Worm (Caenorhabditis elegans) whole organism, L4 larva: ENCODE measurements around the gene rpa-1.
A peak's percentile ranks its signal among the peaks of the same experiment; 100 is the strongest.

Experiments used
- F49E8.2 ChIP-seq: sonication (generic microtip); optimal IDR thresholded peaks from 2 replicates; lab custom pipeline; 2016; ENCODE audit warnings: missing compliant biosample characterization, mild to moderate bottlenecking, missing genetic modification characterization, borderline replicate concordance
- T20F7.1 ChIP-seq: fragments of 200-800 bp; sonication (Bioruptor generic); optimal IDR thresholded peaks from 2 replicates; lab custom pipeline; 2018; ENCODE audit warnings: mild to moderate bottlenecking, missing genetic modification characterization, missing compliant biosample characterization
- Y48G9A.11 ChIP-seq: fragments of 200-800 bp; sonication (Bioruptor generic); IDR thresholded peaks from 2 replicates; pipeline ENCODE4 v1.3.6; 2022; ENCODE audit warnings: missing genetic modification reagents, missing genetic modification characterization, missing compliant biosample characterization
- Y75B8A.6 ChIP-seq: fragments of 200-800 bp; sonication (Bioruptor generic); IDR thresholded peaks from 2 replicates; pipeline ENCODE4 v1.3.6; 2022; ENCODE audit warnings: missing genetic modification reagents, missing genetic modification characterization, missing compliant biosample characterization
- ZK337.2 ChIP-seq: fragments of 200-800 bp; sonication (Bioruptor generic); IDR thresholded peaks from 2 replicates; pipeline ENCODE4 v1.3.6; 2022; ENCODE audit warnings: missing genetic modification reagents, missing genetic modification characterization, missing compliant biosample characterization
- ZK546.5 ChIP-seq, 2 experiments: sonication (generic microtip); optimal IDR thresholded peaks; 2 replicates each; lab custom pipeline; 2017; ENCODE audit warnings: missing biosample characterization in 2 of 2, missing genetic modification characterization in 2 of 2
- ceh-32 ChIP-seq: sonication (generic microtip); optimal IDR thresholded peaks from 2 replicates; lab custom pipeline; 2016; ENCODE audit warnings: mild to moderate bottlenecking, missing genetic modification characterization, missing compliant biosample characterization; ENCODE audit not compliant: poor library complexity
- ceh-44 ChIP-seq: fragments of 200-800 bp; sonication (Bioruptor generic); IDR thresholded peaks from 2 replicates; pipeline ENCODE4 v1.3.6; 2022; ENCODE audit warnings: missing genetic modification reagents, missing genetic modification characterization, missing compliant biosample characterization
- ceh-82 ChIP-seq: sonication (generic microtip); optimal IDR thresholded peaks from 2 replicates; lab custom pipeline; 2017; ENCODE audit warnings: missing biosample characterization, missing genetic modification characterization
- ces-1 ChIP-seq: fragments of 150-350 bp; sonication (generic microtip); optimal IDR thresholded peaks from 4 replicates; lab custom pipeline; 2014; ENCODE audit warnings: missing biosample characterization, missing genetic modification reagents, missing genetic modification characterization
- daf-16 ChIP-seq, 3 experiments: sonication (generic microtip); optimal IDR thresholded peaks; 2 replicates each; lab custom pipeline; 2016 to 2017; ENCODE audit warnings: missing genetic modification characterization in 3 of 3, missing genetic modification reagents in 3 of 3, mild to moderate bottlenecking in 2 of 3, missing compliant biosample characterization in 2 of 3, missing biosample characterization in 1 of 3, moderate library complexity in 1 of 3
- daf-8 ChIP-seq: fragments of 200-800 bp; sonication (Bioruptor generic); IDR thresholded peaks from 2 replicates; pipeline ENCODE4 v1.3.6; 2022; ENCODE audit warnings: missing genetic modification characterization, missing compliant biosample characterization
- dmd-6 ChIP-seq: fragments of 200-800 bp; sonication (Bioruptor generic); IDR thresholded peaks from 2 replicates; pipeline ENCODE4 v1.3.6; 2022; ENCODE audit warnings: missing genetic modification reagents, missing genetic modification characterization, missing compliant biosample characterization
- dmd-8 ChIP-seq: fragments of 200-800 bp; sonication (Bioruptor generic); IDR thresholded peaks from 2 replicates; pipeline ENCODE4 v1.3.6; 2022; ENCODE audit warnings: missing genetic modification characterization, missing compliant biosample characterization
- duxl-1 ChIP-seq: sonication (generic microtip); optimal IDR thresholded peaks from 2 replicates; lab custom pipeline; 2016; ENCODE audit warnings: mild to moderate bottlenecking, missing genetic modification characterization, moderate library complexity, missing compliant biosample characterization; ENCODE audit not compliant: poor library complexity
- dve-1 ChIP-seq: sonication (generic microtip); optimal IDR thresholded peaks from 2 replicates; lab custom pipeline; 2017; ENCODE audit warnings: antibody characterized with exemption, mild to moderate bottlenecking, missing genetic modification characterization, missing compliant biosample characterization; ENCODE audit not compliant: insufficient read depth
- fkh-10 ChIP-seq: fragments of 150-350 bp; optimal IDR thresholded peaks from 2 replicates; lab custom pipeline; 2014; ENCODE audit warnings: missing biosample characterization, missing genetic modification reagents, missing genetic modification characterization
- fos-1 ChIP-seq: fragments of 150-350 bp; optimal IDR thresholded peaks from 2 replicates; lab custom pipeline; 2014; ENCODE audit warnings: missing biosample characterization, missing genetic modification characterization
- gei-8 ChIP-seq: fragments of 200-800 bp; sonication (Bioruptor generic); optimal IDR thresholded peaks from 2 replicates; lab custom pipeline; 2018; ENCODE audit warnings: mild to moderate bottlenecking, missing genetic modification characterization, missing compliant biosample characterization
- hlh-11 ChIP-seq: fragments of 200-800 bp; sonication (Bioruptor generic); optimal IDR thresholded peaks from 2 replicates; lab custom pipeline; 2018; ENCODE audit warnings: mild to moderate bottlenecking, missing genetic modification characterization, missing compliant biosample characterization
- lin-13 ChIP-seq: fragments of 150-350 bp; optimal IDR thresholded peaks from 2 replicates; lab custom pipeline; 2014; ENCODE audit warnings: missing biosample characterization, missing genetic modification reagents, missing genetic modification characterization
- lin-15B ChIP-seq: fragments of 150-350 bp; sonication (generic microtip); optimal IDR thresholded peaks from 3 replicates; lab custom pipeline; 2014; ENCODE audit warnings: missing biosample characterization, missing genetic modification characterization
- lin-38 ChIP-seq: fragments of 200-800 bp; sonication (Bioruptor generic); IDR thresholded peaks from 2 replicates; pipeline ENCODE4 v1.3.6; 2022; ENCODE audit warnings: missing genetic modification reagents, missing genetic modification characterization, missing compliant biosample characterization
- lin-39 ChIP-seq: fragments of 150-350 bp; optimal IDR thresholded peaks from 2 replicates; lab custom pipeline; 2014; ENCODE audit warnings: missing biosample characterization, missing genetic modification reagents, missing genetic modification characterization
- madf-9 ChIP-seq: fragments of 200-800 bp; sonication (Bioruptor generic); conservative IDR thresholded peaks from 2 replicates; pipeline ENCODE4 v1.3.6; 2022; ENCODE audit warnings: missing genetic modification reagents, missing genetic modification characterization, missing compliant biosample characterization
- mep-1 ChIP-seq: fragments of 150-350 bp; sonication (generic microtip); optimal IDR thresholded peaks from 3 replicates; lab custom pipeline; 2014; ENCODE audit warnings: missing biosample characterization, missing genetic modification characterization
- nhr-25 ChIP-seq: sonication (generic microtip); optimal IDR thresholded peaks from 2 replicates; lab custom pipeline; 2017; ENCODE audit warnings: missing genetic modification characterization, mild to moderate bottlenecking, missing compliant biosample characterization, antibody characterized with exemption, moderate library complexity, borderline replicate concordance; ENCODE audit not compliant: insufficient read depth
- nhr-28 ChIP-seq: fragments of 150-350 bp; optimal IDR thresholded peaks from 2 replicates; lab custom pipeline; 2014; ENCODE audit warnings: missing biosample characterization, missing genetic modification characterization
- nhr-41 ChIP-seq: fragments of 200-800 bp; sonication (Bioruptor generic); IDR thresholded peaks from 2 replicates; pipeline ENCODE4 v1.3.6; 2022; ENCODE audit warnings: missing genetic modification reagents, missing genetic modification characterization, missing compliant biosample characterization
- nhr-48 ChIP-seq: sonication (generic microtip); optimal IDR thresholded peaks from 2 replicates; lab custom pipeline; 2016; ENCODE audit warnings: mild to moderate bottlenecking, missing genetic modification characterization, missing compliant biosample characterization
- nhr-76 ChIP-seq: fragments of 150-350 bp; optimal IDR thresholded peaks from 2 replicates; lab custom pipeline; 2014; ENCODE audit warnings: missing biosample characterization, missing genetic modification characterization
- php-3 ChIP-seq: fragments of 200-800 bp; sonication (Bioruptor generic); IDR thresholded peaks from 2 replicates; pipeline ENCODE4 v1.3.6; 2022; ENCODE audit warnings: missing genetic modification reagents, missing genetic modification characterization, missing compliant biosample characterization
- pqm-1 ChIP-seq: sonication (generic microtip); optimal IDR thresholded peaks from 2 replicates; lab custom pipeline; 2017; ENCODE audit warnings: missing biosample characterization, missing genetic modification characterization
- rbr-2 ChIP-seq: sonication (generic microtip); optimal IDR thresholded peaks from 2 replicates; lab custom pipeline; 2016; ENCODE audit warnings: missing genotype, missing genetic modification characterization, missing compliant biosample characterization
- set-16 ChIP-seq: fragments of 200-800 bp; sonication (Bioruptor generic); IDR thresholded peaks from 2 replicates; pipeline ENCODE4 v1.3.6; 2022; ENCODE audit warnings: missing genetic modification reagents, missing genetic modification characterization, missing compliant biosample characterization
- snpc-1.2 ChIP-seq: fragments of 200-800 bp; sonication (Bioruptor generic); IDR thresholded peaks from 2 replicates; pipeline ENCODE4 v1.3.6; 2022; ENCODE audit warnings: missing genetic modification reagents, missing genetic modification characterization, missing compliant biosample characterization
- spr-3 ChIP-seq: fragments of 200-800 bp; sonication (Bioruptor generic); optimal IDR thresholded peaks from 2 replicates; lab custom pipeline; 2018; ENCODE audit warnings: mild to moderate bottlenecking, missing genetic modification characterization, missing compliant biosample characterization
- tra-1 ChIP-seq: fragments of 200-800 bp; sonication (Bioruptor generic); IDR thresholded peaks from 2 replicates; pipeline ENCODE4 v1.3.6; 2022; ENCODE audit warnings: missing genetic modification reagents, missing genetic modification characterization, missing compliant biosample characterization
- unc-62 ChIP-seq, 3 experiments: fragments of 150-350 bp in 1 of 3; sonication (generic microtip); optimal IDR thresholded peaks in 2 of 3; peaks in 1 of 3; 1 replicate in 1 of 3; 2 replicates in 2 of 3; lab custom pipeline; 2014 to 2017; ENCODE audit warnings: missing biosample characterization in 3 of 3, missing genetic modification characterization in 3 of 3, missing genetic modification reagents in 3 of 3, missing genotype in 1 of 3
- vab-7 ChIP-seq: fragments of 200-800 bp; sonication (Bioruptor generic); IDR thresholded peaks from 2 replicates; pipeline ENCODE4 v1.3.6; 2022; ENCODE audit warnings: missing genetic modification reagents, missing genetic modification characterization, missing compliant biosample characterization
- zfp-3 ChIP-seq: fragments of 200-800 bp; sonication (Bioruptor generic); conservative IDR thresholded peaks from 2 replicates; pipeline ENCODE4 v1.3.6; 2022; ENCODE audit warnings: missing genetic modification reagents, missing genetic modification characterization, missing compliant biosample characterization
- ztf-11 ChIP-seq: fragments of 150-350 bp; optimal IDR thresholded peaks from 2 replicates; lab custom pipeline; 2014; ENCODE audit warnings: missing biosample characterization, missing genetic modification characterization
- ztf-7 ChIP-seq: fragments of 150-350 bp; optimal IDR thresholded peaks from 2 replicates; lab custom pipeline; 2014; ENCODE audit warnings: missing biosample characterization, missing genetic modification characterization

The rpa-1 gene

ce11 chrII:7690384-7690783 lies 26.0 kb downstream of the rpa-1 start, which contains the start of gene pid-1:
pid-1 (minus strand) TSS chrII:7690556.
- no peak for TF ChIP-seq lin-15B
- no peak for TF ChIP-seq Y48G9A.11 (GFP tag; lab: Robert Waterston, UW)
- no peak for TF ChIP-seq ceh-32 (tag; lab: Kevin White, UChicago)
- TF ChIP-seq fkh-10 (GFP tag; lab: Kevin White, UChicago) = no peak
- no peak for TF ChIP-seq snpc-1.2 (GFP tag; lab: Robert Waterston, UW)
- no peak for TF ChIP-seq vab-7
- TF ChIP-seq tra-1 (GFP tag; lab: Robert Waterston, UW) = no peak
- no peak for TF ChIP-seq lin-39 (tag; lab: Kevin White, UChicago)
- TF ChIP-seq zfp-3 (GFP tag; lab: Robert Waterston, UW) = no peak
- TF ChIP-seq gei-8 (GFP tag; lab: Kevin White, UChicago) = no peak
- no peak for TF ChIP-seq fos-1
- no peak for TF ChIP-seq daf-16 (GFP tag; optimal IDR thresholded peaks at IDR 0.05; lab: Kevin White, UChicago)
- TF ChIP-seq daf-16 (tag; optimal IDR thresholded peaks at IDR 0.05; lab: Kevin White, UChicago) = no peak
- TF ChIP-seq F49E8.2 (tag; lab: Kevin White, UChicago) = no peak
- TF ChIP-seq T20F7.1 (GFP tag; lab: Kevin White, UChicago) = no peak
- no peak for TF ChIP-seq lin-38 (GFP tag; lab: Robert Waterston, UW)
- no peak for TF ChIP-seq madf-9
- TF ChIP-seq ZK546.5 (tag; optimal IDR thresholded peaks at IDR 0.05; lab: Kevin White, UChicago) = no peak
- no peak for TF ChIP-seq dmd-8
- no peak for TF ChIP-seq rbr-2 (tag; lab: Kevin White, UChicago)
- no peak for TF ChIP-seq ZK337.2 (GFP tag; lab: Robert Waterston, UW)
- TF ChIP-seq, all 104 proteins: peak for 0

DNA sequence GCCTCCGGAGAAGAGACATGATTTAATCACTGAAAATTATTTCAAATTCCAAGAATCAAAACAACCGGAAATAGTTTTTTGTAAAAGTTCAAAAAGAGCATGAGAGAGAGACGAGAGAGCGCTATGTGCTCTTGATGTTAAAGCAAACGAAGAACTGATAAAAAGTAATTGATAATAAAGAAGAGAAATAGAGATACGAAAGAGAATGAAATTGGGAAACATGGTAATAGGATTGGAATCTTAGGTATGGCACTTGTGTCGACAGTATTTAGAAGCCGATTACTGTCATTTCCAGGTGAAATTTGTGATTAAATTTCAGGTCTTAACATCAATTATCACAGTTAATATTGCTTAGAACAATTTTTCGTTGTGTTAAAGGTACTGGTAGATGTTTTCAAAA lies 29.5 kb downstream of the rpa-1 start, which contains the start of gene nhx-2:
TSS of gene nhx-2 (minus strand) at position 29 of the 400 bp plus-strand sequence.
- TF ChIP-seq zfp-3 (GFP tag; lab: Robert Waterston, UW) (no peak), ZK546.5 (tag; optimal IDR thresholded peaks at IDR 0.05; lab: Kevin White, UChicago) (no peak), fos-1 (no peak), hlh-11 (peak; percentile 41), nhr-76 (no peak), nhr-41 (GFP tag; lab: Robert Waterston, UW) (no peak), nhr-48 (tag; lab: Kevin White, UChicago) (no peak), spr-3 (GFP tag; lab: Kevin White, UChicago) (no peak), ztf-11 (tag; lab: Kevin White, UChicago) (no peak), ceh-44 (no peak), daf-16 (GFP tag; optimal IDR thresholded peaks at IDR 0.05; lab: Kevin White, UChicago) (no peak), daf-16 (tag; optimal IDR thresholded peaks at IDR 0.05; lab: Kevin White, UChicago) (peak; percentile 40), dmd-6 (GFP tag; lab: Robert Waterston, UW) (peak; percentile 73), unc-62 (GFP tag; optimal IDR thresholded peaks at IDR 0.05 in 1 of 2; lab: Kevin White, UChicago) (peak in 1 of 2 experiments; percentile 37), unc-62 (tag; optimal IDR thresholded peaks at IDR 0.05; lab: Kevin White, UChicago) (no peak), daf-8 (GFP tag; lab: Robert Waterston, UW) (no peak), dve-1 (tag; lab: Kevin White, UChicago) (peak; percentile 47), ceh-82 (tag; lab: Kevin White, UChicago) (no peak), Y75B8A.6 (GFP tag; lab: Robert Waterston, UW) (no peak), lin-15B (no peak), lin-13 (GFP tag; lab: Kevin White, UChicago) (no peak), pqm-1 (peak; percentile 62), duxl-1 (tag; lab: Kevin White, UChicago) (no peak), php-3 (GFP tag; lab: Robert Waterston, UW) (peak; percentile 50; the same call in 1 of the 2 replicates), nhr-28 (tag; lab: Kevin White, UChicago) (peak; percentile 57), tra-1 (GFP tag; lab: Robert Waterston, UW) (peak; percentile 58; the same call in 1 of the 2 replicates), ztf-7 (no peak), nhr-25 (tag; lab: Kevin White, UChicago) (no peak), ces-1 (GFP tag; lab: Kevin White, UChicago) (no peak), mep-1 (tag; lab: Kevin White, UChicago) (no peak), set-16 (no peak)
- TF ChIP-seq, all 104 proteins: peak for 9
